Worm (Caenorhabditis elegans): ENCODE data around the gene T13H10.2.

ce11 chrIV:10001748-10002147 is 37.7 kb downstream of the T13H10.2 start, which contains the start of gene C47E12.3:
- TF ChIP-seq tab-1 (GFP tag; IDR thresholded peaks at IDR 0.05) (no peak), med-1 (GFP tag; optimal IDR thresholded peaks at IDR 0.05; ENCODE audit: insufficient read depth) (no peak)
